Fruit fly (Drosophila melanogaster): ENCODE measurements around the gene Sf3b3.

DNA sequence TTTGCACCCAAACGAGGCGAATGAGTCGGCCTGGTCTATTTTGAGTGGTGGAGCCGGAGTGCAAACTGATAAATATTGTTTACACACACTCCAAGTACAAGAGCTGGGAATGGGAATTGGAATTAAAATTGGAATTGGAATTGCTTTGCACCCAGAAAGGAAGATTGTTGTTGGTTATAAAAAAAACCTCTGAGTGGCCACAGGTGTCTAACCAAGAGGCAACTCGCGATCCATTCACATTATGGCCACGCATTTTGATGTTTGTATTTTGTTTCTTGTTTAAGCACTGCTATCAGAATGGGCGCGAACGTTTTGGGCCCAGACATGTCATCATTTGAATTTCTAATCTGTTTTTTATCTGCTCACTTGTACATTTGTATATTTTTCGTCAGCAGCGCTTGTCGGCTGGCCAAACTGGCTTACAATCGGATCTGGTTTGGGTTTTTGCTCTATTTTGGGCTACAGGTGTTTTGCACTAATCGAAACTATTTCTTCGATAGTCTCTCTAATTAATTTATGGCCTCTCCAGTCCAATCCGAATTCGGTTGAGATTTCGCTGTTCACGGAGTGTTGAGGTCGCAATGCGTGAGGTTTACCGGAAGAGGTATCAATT is 51.4 kb downstream of the Sf3b3 start:
- TF ChIP-seq Hr4 (GFP tag; optimal IDR thresholded peaks at IDR 0.05) = no peak
- TF ChIP-seq CG8632 (GFP tag; optimal IDR thresholded peaks at IDR 0.05) = no peak
- TF ChIP-seq CG11762 (GFP tag; optimal IDR thresholded peaks at IDR 0.05; ENCODE audit: insufficient read depth) = no peak
- no peak for TF ChIP-seq Met (GFP tag; optimal IDR thresholded peaks at IDR 0.05)
- TF ChIP-seq CG6854 (GFP tag; optimal IDR thresholded peaks at IDR 0.05) = no peak
- peak; percentile 4 for TF ChIP-seq Hr39 (GFP tag; optimal IDR thresholded peaks at IDR 0.05)
- no peak for TF ChIP-seq OdsH (GFP tag; optimal IDR thresholded peaks at IDR 0.05)
- no peak for TF ChIP-seq CG10669 (GFP tag; optimal IDR thresholded peaks at IDR 0.05)
